Worm (Caenorhabditis elegans) whole organism, L4 larva: Measurements from ENCODE around the gene F28B1.9.

Experiments used
- F26F4.8 ChIP-seq: fragments of 200-800 bp; sonication (Bioruptor generic); conservative IDR thresholded peaks from 2 replicates; pipeline ENCODE4 v1.3.6; 2022; ENCODE audit warnings: missing genetic modification characterization, missing compliant biosample characterization
- ama-1 ChIP-seq: fragments of 150-350 bp; optimal IDR thresholded peaks from 2 replicates; lab custom pipeline; 2014; ENCODE audit warnings: inconsistent platforms, mixed read lengths
- hif-1 ChIP-seq, 2 experiments: sonication (generic microtip); optimal IDR thresholded peaks; 2 replicates each; lab custom pipeline; 2016 to 2017; ENCODE audit warnings: missing compliant biosample characterization in 2 of 2, missing genetic modification characterization in 2 of 2, missing genetic modification reagents in 2 of 2, missing genotype in 2 of 2, mild to moderate bottlenecking in 1 of 2
- lin-29 ChIP-seq: fragments of 200-800 bp; sonication (Bioruptor generic); IDR thresholded peaks from 2 replicates; pipeline ENCODE4 v1.3.6; 2022; ENCODE audit warnings: missing genetic modification reagents, missing genetic modification characterization, missing compliant biosample characterization
- lsy-2 ChIP-seq, 2 experiments: fragments of 150-350 bp in 1 of 2; sonication (generic microtip) in 1 of 2; optimal IDR thresholded peaks; 2 replicates each; lab custom pipeline; 2014 to 2017; ENCODE audit warnings: missing biosample characterization in 2 of 2, missing genetic modification characterization in 2 of 2
- nhr-42 ChIP-seq: fragments of 200-800 bp; sonication (Bioruptor generic); IDR thresholded peaks from 2 replicates; pipeline ENCODE4 v1.3.6; 2022; ENCODE audit warnings: missing genetic modification characterization, missing compliant biosample characterization
- nhr-48 ChIP-seq: sonication (generic microtip); optimal IDR thresholded peaks from 2 replicates; lab custom pipeline; 2016; ENCODE audit warnings: mild to moderate bottlenecking, missing genetic modification characterization, missing compliant biosample characterization
- unc-62 ChIP-seq, 3 experiments: fragments of 150-350 bp in 1 of 3; sonication (generic microtip); optimal IDR thresholded peaks in 2 of 3; peaks in 1 of 3; 1 replicate in 1 of 3; 2 replicates in 2 of 3; lab custom pipeline; 2014 to 2017; ENCODE audit warnings: missing biosample characterization in 3 of 3, missing genetic modification characterization in 3 of 3, missing genetic modification reagents in 3 of 3, missing genotype in 1 of 3
- ztf-11 ChIP-seq: fragments of 150-350 bp; optimal IDR thresholded peaks from 2 replicates; lab custom pipeline; 2014; ENCODE audit warnings: missing biosample characterization, missing genetic modification characterization

ce11 chrV:17013232-17013631 lies 48.5 kb upstream of the F28B1.9 start, which contains the start of gene clec-241:
- no peak for TF ChIP-seq lsy-2 (tag; optimal IDR thresholded peaks at IDR 0.05; lab: Kevin White, UChicago)
- no peak for TF ChIP-seq lin-29 (GFP tag; lab: Robert Waterston, UW)
- TF ChIP-seq nhr-42, result no peak
- TF ChIP-seq hif-1 (tag; optimal IDR thresholded peaks at IDR 0.05; lab: Kevin White, UChicago), result no peak
- no peak for TF ChIP-seq ama-1
- no peak for TF ChIP-seq nhr-48 (tag; lab: Kevin White, UChicago)
- TF ChIP-seq unc-62 (GFP tag; optimal IDR thresholded peaks at IDR 0.05 in 1 of 2; lab: Kevin White, UChicago), result no peak
- TF ChIP-seq unc-62 (tag; optimal IDR thresholded peaks at IDR 0.05; lab: Kevin White, UChicago), result no peak
- no peak for TF ChIP-seq F26F4.8 (GFP tag; lab: Robert Waterston, UW)
- no peak for TF ChIP-seq ztf-11 (tag; lab: Kevin White, UChicago)
